Worm (Caenorhabditis elegans) whole organism, young adult: ENCODE measurements around the gene eor-2.
A peak's percentile ranks its signal among the peaks of the same experiment; 100 is the strongest.

Experiments used
- B0019.2 ChIP-seq: fragments of 200-800 bp; sonication (Bioruptor generic); conservative IDR thresholded peaks from 2 replicates; pipeline ENCODE4 v1.3.6; 2022; ENCODE audit warnings: missing genetic modification reagents, missing genetic modification characterization, missing compliant biosample characterization
- C06A6.2 ChIP-seq: fragments of 200-800 bp; sonication (Bioruptor generic); conservative IDR thresholded peaks from 2 replicates; pipeline ENCODE4 v1.3.6; 2022; ENCODE audit warnings: missing genetic modification characterization, missing compliant biosample characterization
- F22D6.2 ChIP-seq: sonication (generic microtip); optimal IDR thresholded peaks from 2 replicates; lab custom pipeline; 2016; ENCODE audit warnings: mild to moderate bottlenecking, missing genetic modification characterization, missing compliant biosample characterization
- F39B2.1 ChIP-seq: fragments of 200-800 bp; sonication (Bioruptor generic); IDR thresholded peaks from 2 replicates; pipeline ENCODE4 v1.3.6; 2022; ENCODE audit warnings: missing genetic modification reagents, missing genetic modification characterization, missing compliant biosample characterization
- F52B5.7 ChIP-seq: sonication (generic microtip); optimal IDR thresholded peaks from 2 replicates; lab custom pipeline; 2016; ENCODE audit warnings: mild to moderate bottlenecking, missing genetic modification characterization, missing compliant biosample characterization
- F57C9.4 ChIP-seq: sonication (generic microtip); optimal IDR thresholded peaks from 2 replicates; lab custom pipeline; 2017; ENCODE audit warnings: mild to moderate bottlenecking, missing genetic modification characterization, missing compliant biosample characterization
- K11D2.4 ChIP-seq: fragments of 200-800 bp; sonication (Bioruptor generic); IDR thresholded peaks from 2 replicates; pipeline ENCODE4 v1.3.6; 2022; ENCODE audit warnings: missing genetic modification reagents, missing genetic modification characterization, missing compliant biosample characterization
- K12H6.12 ChIP-seq: fragments of 200-800 bp; sonication (Bioruptor generic); optimal IDR thresholded peaks from 2 replicates; lab custom pipeline; 2018; ENCODE audit warnings: mild to moderate bottlenecking, missing genetic modification characterization, missing compliant biosample characterization
- T07F8.4 ChIP-seq: sonication (generic microtip); optimal IDR thresholded peaks from 2 replicates; lab custom pipeline; 2016; ENCODE audit warnings: mild to moderate bottlenecking, missing genetic modification characterization, moderate library complexity, missing compliant biosample characterization
- Y53G8AR.9 ChIP-seq: fragments of 200-800 bp; sonication (Bioruptor generic); conservative IDR thresholded peaks from 2 replicates; pipeline ENCODE4 v1.3.6; 2022; ENCODE audit warnings: missing genetic modification reagents, missing genetic modification characterization, missing compliant biosample characterization
- Y67H2A.10 ChIP-seq: fragments of 200-800 bp; sonication (Bioruptor generic); conservative IDR thresholded peaks from 2 replicates; pipeline ENCODE4 v1.3.6; 2022; ENCODE audit warnings: missing genetic modification reagents, missing genetic modification characterization, missing compliant biosample characterization
- akir-1 ChIP-seq: fragments of 200-800 bp; sonication (Bioruptor generic); optimal IDR thresholded peaks from 2 replicates; lab custom pipeline; 2018; ENCODE audit warnings: mild to moderate bottlenecking, missing genetic modification characterization, moderate library complexity, missing compliant biosample characterization
- ama-1 ChIP-seq, 3 experiments: fragments of 150-350 bp in 1 of 3; sonication (generic microtip) in 2 of 3; optimal IDR thresholded peaks; 2 replicates each; lab custom pipeline; 2014 to 2018; ENCODE audit warnings: missing biosample characterization in 2 of 3, missing genetic modification characterization in 2 of 3, missing genetic modification reagents in 2 of 3
- aptf-3 ChIP-seq: fragments of 200-800 bp; sonication (Bioruptor generic); IDR thresholded peaks from 2 replicates; pipeline ENCODE4 v1.3.6; 2022; ENCODE audit warnings: missing genetic modification characterization, missing compliant biosample characterization
- athp-1 ChIP-seq: sonication (generic microtip); optimal IDR thresholded peaks from 2 replicates; lab custom pipeline; 2017; ENCODE audit warnings: mild to moderate bottlenecking, missing genetic modification characterization, missing compliant biosample characterization
- bed-1 ChIP-seq: fragments of 200-800 bp; sonication (Bioruptor generic); IDR thresholded peaks from 2 replicates; pipeline ENCODE4 v1.3.6; 2022; ENCODE audit warnings: missing genetic modification reagents, missing genetic modification characterization, missing compliant biosample characterization
- cebp-1 ChIP-seq, 2 experiments: fragments of 200-800 bp in 1 of 2; sonication (Bioruptor generic) in 1 of 2; sonication (generic microtip) in 1 of 2; IDR thresholded peaks in 1 of 2; optimal IDR thresholded peaks in 1 of 2; 2 replicates each; pipeline versions ENCODE4 v1.3.6 to Lab custom; 2017 to 2022; ENCODE audit warnings: missing compliant biosample characterization in 2 of 2, missing genetic modification characterization in 2 of 2, mild to moderate bottlenecking in 1 of 2, missing genetic modification reagents in 1 of 2, moderate library complexity in 1 of 2
- ceh-27 ChIP-seq: fragments of 200-800 bp; sonication (Bioruptor generic); optimal IDR thresholded peaks from 2 replicates; lab custom pipeline; 2018; ENCODE audit warnings: mild to moderate bottlenecking, missing genetic modification characterization, moderate library complexity, missing compliant biosample characterization
- ceh-79 ChIP-seq: sonication (generic microtip); optimal IDR thresholded peaks from 2 replicates; lab custom pipeline; 2017; ENCODE audit warnings: mild to moderate bottlenecking, missing genetic modification characterization, missing compliant biosample characterization
- dpff-1 ChIP-seq: sonication (generic microtip); optimal IDR thresholded peaks from 2 replicates; lab custom pipeline; 2017; ENCODE audit warnings: mild to moderate bottlenecking, missing genetic modification characterization, missing compliant biosample characterization
- egrh-3 ChIP-seq: fragments of 200-800 bp; sonication (Bioruptor generic); IDR thresholded peaks from 2 replicates; pipeline ENCODE4 v1.3.6; 2022; ENCODE audit warnings: missing genetic modification reagents, missing genetic modification characterization, missing compliant biosample characterization
- ekl-4 ChIP-seq: fragments of 200-800 bp; sonication (Bioruptor generic); IDR thresholded peaks from 2 replicates; pipeline ENCODE4 v1.3.6; 2022; ENCODE audit warnings: missing genetic modification reagents, missing genetic modification characterization, missing compliant biosample characterization
- ets-4 ChIP-seq: fragments of 200-800 bp; sonication (Bioruptor generic); optimal IDR thresholded peaks from 2 replicates; lab custom pipeline; 2018; ENCODE audit warnings: mild to moderate bottlenecking, missing genetic modification characterization, missing compliant biosample characterization
- fkh-3 ChIP-seq: sonication (generic microtip); optimal IDR thresholded peaks from 2 replicates; lab custom pipeline; 2016; ENCODE audit warnings: mild to moderate bottlenecking, missing genetic modification characterization, missing compliant biosample characterization
- him-1 ChIP-seq: sonication (generic microtip); optimal IDR thresholded peaks from 2 replicates; lab custom pipeline; 2016; ENCODE audit warnings: missing genotype, missing genetic modification reagents, missing genetic modification characterization, missing compliant biosample characterization
- hmg-1.2 ChIP-seq: fragments of 200-800 bp; sonication (Bioruptor generic); IDR thresholded peaks from 2 replicates; pipeline ENCODE4 v1.3.6; 2022; ENCODE audit warnings: missing genetic modification reagents, missing genetic modification characterization, missing compliant biosample characterization
- let-526 ChIP-seq: fragments of 200-800 bp; sonication (Bioruptor generic); IDR thresholded peaks from 2 replicates; pipeline ENCODE4 v1.3.6; 2022; ENCODE audit warnings: missing genetic modification reagents, missing genetic modification characterization, missing compliant biosample characterization
- lin-26 ChIP-seq: fragments of 200-800 bp; sonication (Bioruptor generic); IDR thresholded peaks from 2 replicates; pipeline ENCODE4 v1.3.6; 2022; ENCODE audit warnings: missing genetic modification reagents, missing genetic modification characterization, missing compliant biosample characterization
- lin-40 ChIP-seq: sonication (generic microtip); optimal IDR thresholded peaks from 2 replicates; lab custom pipeline; 2016; ENCODE audit warnings: missing genetic modification characterization, mild to moderate bottlenecking, missing compliant biosample characterization, missing genotype, missing genetic modification reagents
- lin-54 ChIP-seq: fragments of 200-800 bp; sonication (Bioruptor generic); optimal IDR thresholded peaks from 2 replicates; lab custom pipeline; 2018; ENCODE audit warnings: mild to moderate bottlenecking, missing genetic modification characterization, missing compliant biosample characterization
- madf-8 ChIP-seq: fragments of 200-800 bp; sonication (Bioruptor generic); conservative IDR thresholded peaks from 2 replicates; pipeline ENCODE4 v1.3.6; 2022; ENCODE audit warnings: missing genetic modification reagents, missing genetic modification characterization, missing compliant biosample characterization
- mcd-1 ChIP-seq: fragments of 200-800 bp; sonication (Bioruptor generic); IDR thresholded peaks from 2 replicates; pipeline ENCODE4 v1.3.6; 2022; ENCODE audit warnings: missing genetic modification reagents, missing genetic modification characterization, missing compliant biosample characterization
- mxl-1 ChIP-seq: sonication (generic microtip); optimal IDR thresholded peaks from 2 replicates; lab custom pipeline; 2016; ENCODE audit warnings: missing genetic modification characterization, missing compliant biosample characterization
- nhr-120 ChIP-seq: fragments of 200-800 bp; sonication (Bioruptor generic); IDR thresholded peaks from 2 replicates; pipeline ENCODE4 v1.3.6; 2022; ENCODE audit warnings: missing genetic modification characterization, missing compliant biosample characterization
- nhr-179 ChIP-seq: sonication (generic microtip); optimal IDR thresholded peaks from 2 replicates; lab custom pipeline; 2016; ENCODE audit warnings: mild to moderate bottlenecking, missing genetic modification characterization, missing compliant biosample characterization
- nhr-80 ChIP-seq: sonication (generic microtip); optimal IDR thresholded peaks from 2 replicates; lab custom pipeline; 2016; ENCODE audit warnings: missing genetic modification characterization, missing compliant biosample characterization
- rcor-1 ChIP-seq: fragments of 200-800 bp; sonication (Bioruptor generic); IDR thresholded peaks from 2 replicates; pipeline ENCODE4 v1.3.6; 2022; ENCODE audit warnings: missing genetic modification reagents, missing genetic modification characterization, missing compliant biosample characterization
- rpc-1 ChIP-seq, 2 experiments: fragments of 150-350 bp in 1 of 2; sonication (generic microtip) in 1 of 2; optimal IDR thresholded peaks; 2 replicates each; lab custom pipeline; 2014 to 2018; ENCODE audit warnings: missing biosample characterization in 1 of 2, missing genetic modification characterization in 1 of 2, missing genetic modification reagents in 1 of 2, missing genotype in 1 of 2
- snpc-3.4 ChIP-seq: sonication (generic microtip); optimal IDR thresholded peaks from 2 replicates; lab custom pipeline; 2017; ENCODE audit warnings: missing genetic modification characterization, mild to moderate bottlenecking, missing compliant biosample characterization, antibody characterized with exemption, moderate library complexity, missing genotype, missing genetic modification reagents
- snpc-4 ChIP-seq, 5 experiments: fragments of 150-350 bp in 1 of 5; sonication (generic microtip) in 4 of 5; optimal IDR thresholded peaks; 2 replicates each; lab custom pipeline; 2014 to 2018; ENCODE audit warnings: missing genetic modification characterization in 5 of 5, missing biosample characterization in 3 of 5, antibody characterized with exemption in 2 of 5, mild to moderate bottlenecking in 2 of 5, missing compliant biosample characterization in 2 of 5, missing genotype in 2 of 5, moderate library complexity in 2 of 5, missing genetic modification reagents in 1 of 5
- somi-1 ChIP-seq: fragments of 200-800 bp; sonication (Bioruptor generic); optimal IDR thresholded peaks from 2 replicates; lab custom pipeline; 2018; ENCODE audit warnings: mild to moderate bottlenecking, missing genetic modification characterization, missing compliant biosample characterization
- tlf-1 ChIP-seq: fragments of 200-800 bp; sonication (Bioruptor generic); optimal IDR thresholded peaks from 2 replicates; lab custom pipeline; 2018; ENCODE audit warnings: mild to moderate bottlenecking, missing genetic modification characterization, missing compliant biosample characterization
- zfh-2 ChIP-seq: fragments of 200-800 bp; sonication (Bioruptor generic); conservative IDR thresholded peaks from 2 replicates; pipeline ENCODE4 v1.3.6; 2022; ENCODE audit warnings: missing genetic modification reagents, missing genetic modification characterization, missing compliant biosample characterization
- zim-3 ChIP-seq: sonication (generic microtip); optimal IDR thresholded peaks from 2 replicates; lab custom pipeline; 2017; ENCODE audit warnings: mild to moderate bottlenecking, missing genetic modification characterization, moderate library complexity, missing compliant biosample characterization
- ztf-18 ChIP-seq: sonication (generic microtip); optimal IDR thresholded peaks from 2 replicates; lab custom pipeline; 2016; ENCODE audit warnings: missing genotype, mild to moderate bottlenecking, missing genetic modification characterization, missing compliant biosample characterization
- ztf-3 ChIP-seq: fragments of 200-800 bp; sonication (Bioruptor generic); optimal IDR thresholded peaks from 2 replicates; lab custom pipeline; 2018; ENCODE audit warnings: mild to moderate bottlenecking, missing genetic modification characterization, missing compliant biosample characterization

The eor-2 gene

DNA sequence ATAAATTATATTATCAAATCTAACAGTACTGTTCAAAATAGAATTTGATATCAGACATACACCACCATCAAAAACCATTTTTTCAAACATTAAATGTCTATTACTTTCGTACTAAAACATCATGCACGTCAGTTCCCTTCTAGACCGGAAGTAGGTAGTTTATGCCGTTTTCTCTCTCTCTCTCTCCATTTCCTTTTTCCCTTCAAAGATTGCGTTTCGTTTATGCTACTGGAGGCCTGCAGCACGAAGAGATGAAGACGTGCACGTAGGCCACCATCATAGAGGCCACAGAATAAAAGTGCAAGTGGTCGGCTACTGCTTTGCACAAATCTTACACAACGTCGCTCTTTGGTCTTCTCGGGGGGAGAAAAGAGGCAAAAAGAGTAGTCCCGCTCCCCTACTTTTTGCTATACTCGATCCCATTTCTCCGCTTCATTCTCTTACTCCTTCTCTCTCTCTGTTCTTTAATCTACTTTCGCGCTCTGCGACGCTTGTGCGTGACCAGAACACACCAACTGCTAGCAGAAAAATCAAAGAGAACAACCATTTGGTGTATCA, 41.3 kb upstream of the eor-2 start:
- no peak for TF ChIP-seq ets-4
- TF ChIP-seq hmg-1.2: no peak; the same call in 1 of the 2 replicates
- TF ChIP-seq ceh-79 (tag; lab: Kevin White, UChicago): no peak
- TF ChIP-seq ztf-18: no peak
- 0 out of 2 replicates have a peak, but pooled peaks have one; percentile 61 for TF ChIP-seq K11D2.4 (GFP tag; lab: Robert Waterston, UW)
- TF ChIP-seq T07F8.4: no peak
- no peak for TF ChIP-seq nhr-179
- TF ChIP-seq let-526 (GFP tag; lab: Robert Waterston, UW): no peak
- peak; percentile 65 for TF ChIP-seq somi-1 (GFP tag; lab: Kevin White, UChicago)
- no peak for TF ChIP-seq ceh-27 (GFP tag; lab: Kevin White, UChicago)
- TF ChIP-seq K12H6.12: peak; percentile 68
- no peak for TF ChIP-seq Y67H2A.10 (GFP tag; lab: Robert Waterston, UW)
- peak; percentile 78 for TF ChIP-seq zfh-2 (GFP tag; lab: Robert Waterston, UW)
- TF ChIP-seq F52B5.7 (tag; lab: Kevin White, UChicago): no peak
- no peak for TF ChIP-seq dpff-1 (tag; lab: Kevin White, UChicago)
- no peak for TF ChIP-seq cebp-1 (GFP tag; IDR thresholded peaks at IDR 0.05; lab: Robert Waterston, UW)
- peak; percentile 65 for TF ChIP-seq cebp-1 (tag; optimal IDR thresholded peaks at IDR 0.05; lab: Kevin White, UChicago)
- no peak for TF ChIP-seq mxl-1 (tag; lab: Kevin White, UChicago)
- TF ChIP-seq mcd-1 (GFP tag; lab: Robert Waterston, UW): peak; percentile 36; the same call in 1 of the 2 replicates
- TF ChIP-seq egrh-3 (GFP tag; lab: Robert Waterston, UW): 0 out of 2 replicates have a peak, but pooled peaks have one; percentile 9
- no peak for TF ChIP-seq bed-1 (GFP tag; lab: Robert Waterston, UW)
- TF ChIP-seq fkh-3 (tag; lab: Kevin White, UChicago): no peak
- TF ChIP-seq B0019.2 (GFP tag; lab: Robert Waterston, UW): no peak
- TF ChIP-seq nhr-120 (GFP tag; lab: Robert Waterston, UW): no peak
- TF ChIP-seq lin-26: peak; percentile 14; the same call in 1 of the 2 replicates
- no peak for TF ChIP-seq F22D6.2 (tag; lab: Kevin White, UChicago)
- no peak for TF ChIP-seq athp-1
- TF ChIP-seq aptf-3 (GFP tag; lab: Robert Waterston, UW): no peak
- TF ChIP-seq ama-1 (optimal IDR thresholded peaks at IDR 0.05; lab: Kevin White, UChicago): no peak
- TF ChIP-seq ama-1 (GFP tag; optimal IDR thresholded peaks at IDR 0.05; lab: Kevin White, UChicago): no peak
- TF ChIP-seq lin-54: no peak
- no peak for TF ChIP-seq tlf-1 (GFP tag; lab: Kevin White, UChicago)
- TF ChIP-seq C06A6.2 (GFP tag; lab: Robert Waterston, UW): peak; percentile 43; the same call in 1 of the 2 replicates
- TF ChIP-seq him-1 (tag; lab: Kevin White, UChicago): no peak
- no peak for TF ChIP-seq rpc-1 (optimal IDR thresholded peaks at IDR 0.05; lab: Kevin White, UChicago)
- TF ChIP-seq rpc-1 (tag; optimal IDR thresholded peaks at IDR 0.05; lab: Kevin White, UChicago): no peak
- peak; percentile 61 for TF ChIP-seq nhr-80
- peak; percentile 23 for TF ChIP-seq zim-3 (tag; lab: Kevin White, UChicago)
- peak; percentile 14; the same call in 1 of the 2 replicates for TF ChIP-seq ekl-4 (GFP tag; lab: Robert Waterston, UW)
- peak; percentile 49 for TF ChIP-seq lin-40 (tag; lab: Kevin White, UChicago)
- no peak for TF ChIP-seq ztf-3
- TF ChIP-seq akir-1 (GFP tag; lab: Kevin White, UChicago): no peak
- TF ChIP-seq F39B2.1 (GFP tag; lab: Robert Waterston, UW): no peak
- TF ChIP-seq snpc-4 (GFP tag; optimal IDR thresholded peaks at IDR 0.05; lab: Kevin White, UChicago): no peak
- peak in 1 of 4 experiments; percentile 12 for TF ChIP-seq snpc-4 (tag; optimal IDR thresholded peaks at IDR 0.05; lab: Kevin White, UChicago)
- TF ChIP-seq rcor-1 (GFP tag; lab: Robert Waterston, UW): peak; percentile 32; the same call in 1 of the 2 replicates
- no peak for TF ChIP-seq madf-8 (GFP tag; lab: Robert Waterston, UW)
- no peak for TF ChIP-seq snpc-3.4 (tag; lab: Kevin White, UChicago)
- peak; percentile 63 for TF ChIP-seq Y53G8AR.9 (GFP tag; lab: Robert Waterston, UW)
- TF ChIP-seq F57C9.4 (tag; lab: Kevin White, UChicago): no peak
